Fruit fly (Drosophila melanogaster): ENCODE measurements around the gene CG3021.

The CG3021 gene

dm6 chrX:1052684-1053389 lies 26.2 kb downstream of the CG3021 start:
- peak; percentile 50 for TF ChIP-seq noc (tag; optimal IDR thresholded peaks at IDR 0.05)

dm6 chrX:1056338-1056737 lies 29.7 kb downstream of the CG3021 start:
- TF ChIP-seq noc (tag; optimal IDR thresholded peaks at IDR 0.05) = no peak

- TF ChIP-seq noc (tag; optimal IDR thresholded peaks at IDR 0.05) = no peak
Measured at dm6 chrX:1063143-1063542, 36.6 kb downstream of the CG3021 start.
